Fruit fly (Drosophila melanogaster) whole organism, embryonic: ENCODE results near the gene spg.

ENCODE experiments used
- Aef1 ChIP-seq: fragments of 200-800 bp; sonication (Bioruptor generic); IDR thresholded peaks from 3 replicates; pipeline ENCODE4 v1.3.6; 2022; ENCODE audit warnings: missing biosample characterization, missing genetic modification characterization
- Atf-2 ChIP-seq: fragments of 200-800 bp; sonication (Bioruptor generic); optimal IDR thresholded peaks from 2 replicates; lab custom pipeline; 2016; ENCODE audit warnings: missing biosample characterization, missing genetic modification characterization
- Atf3 ChIP-seq: fragments of 200-800 bp; sonication (Bioruptor generic); optimal IDR thresholded peaks from 3 replicates; lab custom pipeline; 2016; ENCODE audit warnings: missing biosample characterization, missing genetic modification characterization
- Atf6 ChIP-seq: fragments of 200-800 bp; sonication (Bioruptor generic); IDR thresholded peaks from 2 replicates; pipeline ENCODE4 v1.3.6; 2022; ENCODE audit warnings: missing biosample characterization, missing genetic modification characterization
- Blimp-1 ChIP-seq: fragments of 200-800 bp; sonication (Bioruptor generic); optimal IDR thresholded peaks from 3 replicates; lab custom pipeline; 2018; ENCODE audit warnings: missing biosample characterization, missing genetic modification characterization, mild to moderate bottlenecking, moderate library complexity, missing genetic modification reagents
- C15 ChIP-seq: fragments of 200-800 bp; sonication (Bioruptor generic); IDR thresholded peaks from 3 replicates; pipeline ENCODE4 v1.3.6; 2022; ENCODE audit warnings: missing biosample characterization, missing genetic modification characterization
- CG11247 ChIP-seq: fragments of 200-800 bp; sonication (Bioruptor generic); IDR thresholded peaks from 2 replicates; pipeline ENCODE4 v1.3.6; 2022; ENCODE audit warnings: missing biosample characterization, missing genetic modification characterization
- CG11504 ChIP-seq: fragments of 200-800 bp; sonication (Bioruptor generic); optimal IDR thresholded peaks from 3 replicates; lab custom pipeline; 2019; ENCODE audit warnings: missing biosample characterization, mild to moderate bottlenecking, missing genetic modification characterization, moderate library complexity
- CG12071 ChIP-seq: fragments of 200-800 bp; sonication (Bioruptor generic); optimal IDR thresholded peaks from 3 replicates; lab custom pipeline; 2018; ENCODE audit warnings: missing biosample characterization, mild to moderate bottlenecking, missing genetic modification characterization
- CG12236 ChIP-seq: fragments of 200-800 bp; sonication (Bioruptor generic); optimal IDR thresholded peaks from 2 replicates; lab custom pipeline; 2016; ENCODE audit warnings: missing biosample characterization, missing genetic modification characterization
- CG17361 ChIP-seq: fragments of 200-800 bp; sonication (Bioruptor generic); IDR thresholded peaks from 3 replicates; pipeline ENCODE4 v1.3.6; 2022; ENCODE audit warnings: missing biosample characterization, missing genetic modification characterization
- CG1832 ChIP-seq: fragments of 200-800 bp; sonication (Bioruptor generic); optimal IDR thresholded peaks from 2 replicates; lab custom pipeline; 2017; ENCODE audit warnings: missing biosample characterization, mild to moderate bottlenecking, missing genetic modification characterization, inconsistent platforms
- CG18476 ChIP-seq: fragments of 200-800 bp; sonication (Bioruptor generic); optimal IDR thresholded peaks from 2 replicates; lab custom pipeline; 2016; ENCODE audit warnings: missing biosample characterization, mild to moderate bottlenecking, missing genetic modification characterization
- CG31224 ChIP-seq: fragments of 200-800 bp; sonication (Bioruptor generic); IDR thresholded peaks from 2 replicates; pipeline ENCODE4 v1.3.6; 2022; ENCODE audit warnings: missing biosample characterization, missing genetic modification characterization
- CG3163 ChIP-seq: fragments of 200-800 bp; sonication (Bioruptor generic); optimal IDR thresholded peaks from 3 replicates; lab custom pipeline; 2016; ENCODE audit warnings: missing biosample characterization, missing genetic modification characterization
- CG32532 ChIP-seq: fragments of 200-800 bp; sonication (Bioruptor generic); IDR thresholded peaks from 2 replicates; pipeline ENCODE4 v1.3.6; 2022; ENCODE audit warnings: missing biosample characterization, missing genetic modification characterization
- CG33213 ChIP-seq: fragments of 200-800 bp; sonication (Bioruptor generic); optimal IDR thresholded peaks from 3 replicates; lab custom pipeline; 2016; ENCODE audit warnings: missing biosample characterization, missing genetic modification characterization
- CG33557 ChIP-seq: fragments of 200-800 bp; sonication (Bioruptor generic); optimal IDR thresholded peaks from 2 replicates; lab custom pipeline; 2019; ENCODE audit warnings: missing biosample characterization, mild to moderate bottlenecking, missing genetic modification characterization, moderate library complexity
- CG6854 ChIP-seq: fragments of 200-800 bp; sonication (Bioruptor generic); optimal IDR thresholded peaks from 3 replicates; lab custom pipeline; 2017; ENCODE audit warnings: missing biosample characterization, mild to moderate bottlenecking, missing genetic modification characterization
- CG7928 ChIP-seq: fragments of 200-800 bp; sonication (Bioruptor generic); optimal IDR thresholded peaks from 2 replicates; lab custom pipeline; 2017; ENCODE audit warnings: missing biosample characterization, mild to moderate bottlenecking, missing genetic modification characterization
- CG8944 ChIP-seq: fragments of 200-800 bp; sonication (Bioruptor generic); optimal IDR thresholded peaks from 3 replicates; lab custom pipeline; 2016; ENCODE audit warnings: missing biosample characterization, missing genetic modification characterization
- CG9437 ChIP-seq: fragments of 200-800 bp; sonication (Bioruptor generic); optimal IDR thresholded peaks from 2 replicates; lab custom pipeline; 2018; ENCODE audit warnings: missing biosample characterization, mild to moderate bottlenecking, missing genetic modification characterization
- CG9817 ChIP-seq: fragments of 200-800 bp; sonication (Bioruptor generic); optimal IDR thresholded peaks from 2 replicates; lab custom pipeline; 2018; ENCODE audit warnings: missing biosample characterization, mild to moderate bottlenecking, missing genetic modification characterization, moderate library complexity
- Dll ChIP-seq: fragments of 200-800 bp; sonication (Bioruptor generic); IDR thresholded peaks from 4 replicates; pipeline ENCODE4 v1.3.6; 2022; ENCODE audit warnings: missing biosample characterization, missing genetic modification characterization; ENCODE audit not compliant: partially characterized antibody
- Eip74EF ChIP-seq, 2 experiments: fragments of 200-800 bp in 1 of 2; fragments of >200 bp in 1 of 2; sonication (Bioruptor generic) in 1 of 2; optimal IDR thresholded peaks; 2 replicates each; lab custom pipeline; 2017 to 2019; ENCODE audit warnings: missing biosample characterization in 2 of 2, missing genetic modification characterization in 2 of 2, mild to moderate bottlenecking in 1 of 2, moderate library complexity in 1 of 2
- Elba2 ChIP-seq: fragments of 200-800 bp; sonication (Bioruptor generic); optimal IDR thresholded peaks from 3 replicates; lab custom pipeline; 2016; ENCODE audit warnings: missing biosample characterization, missing genetic modification characterization
- Ets97D ChIP-seq: fragments of 200-800 bp; sonication (Bioruptor generic); optimal IDR thresholded peaks from 3 replicates; lab custom pipeline; 2016; ENCODE audit warnings: missing biosample characterization, missing genetic modification characterization
- Hr78 ChIP-seq, 2 experiments: fragments of 200-800 bp in 1 of 2; fragments of >200 bp in 1 of 2; sonication (Bioruptor generic) in 1 of 2; optimal IDR thresholded peaks; 2 replicates each; lab custom pipeline; 2017 to 2019; ENCODE audit warnings: missing biosample characterization in 2 of 2, missing genetic modification characterization in 2 of 2, mild to moderate bottlenecking in 1 of 2, moderate library complexity in 1 of 2
- Myb ChIP-seq: fragments of 200-800 bp; sonication (Bioruptor generic); optimal IDR thresholded peaks from 2 replicates; lab custom pipeline; 2016; ENCODE audit warnings: missing biosample characterization, missing genetic modification characterization
- NC2β ChIP-seq: fragments of 200-800 bp; sonication (Bioruptor generic); optimal IDR thresholded peaks from 2 replicates; lab custom pipeline; 2016; ENCODE audit warnings: missing biosample characterization, missing genetic modification characterization
- Sry-δ ChIP-seq: fragments of 200-800 bp; sonication (Bioruptor generic); optimal IDR thresholded peaks from 2 replicates; lab custom pipeline; 2016; ENCODE audit warnings: missing biosample characterization, missing genetic modification characterization
- YL-1 ChIP-seq: fragments of 200-800 bp; sonication (Bioruptor generic); optimal IDR thresholded peaks from 3 replicates; lab custom pipeline; 2017; ENCODE audit warnings: missing biosample characterization, mild to moderate bottlenecking, missing genetic modification characterization
- al ChIP-seq: fragments of 200-800 bp; sonication (Bioruptor generic); IDR thresholded peaks from 2 replicates; pipeline ENCODE4 v1.3.6; 2022; ENCODE audit warnings: missing biosample characterization, missing genetic modification characterization
- br ChIP-seq: fragments of >200 bp; optimal IDR thresholded peaks from 2 replicates; lab custom pipeline; 2017
- dmrt11E ChIP-seq: fragments of 200-800 bp; sonication (Bioruptor generic); optimal IDR thresholded peaks from 3 replicates; lab custom pipeline; 2018; ENCODE audit warnings: missing biosample characterization, mild to moderate bottlenecking, missing genetic modification characterization, moderate library complexity
- eyg ChIP-seq: fragments of 200-800 bp; sonication (Bioruptor generic); optimal IDR thresholded peaks from 3 replicates; lab custom pipeline; 2016; ENCODE audit warnings: missing biosample characterization, missing genetic modification characterization
- fru ChIP-seq: fragments of >200 bp; optimal IDR thresholded peaks from 2 replicates; lab custom pipeline; 2017
- h ChIP-seq: fragments of >200 bp; optimal IDR thresholded peaks from 2 replicates; lab custom pipeline; 2017
- inv ChIP-seq: fragments of 200-800 bp; sonication (Bioruptor generic); IDR thresholded peaks from 2 replicates; pipeline ENCODE4 v1.3.6; 2022; ENCODE audit warnings: missing biosample characterization, missing genetic modification characterization; ENCODE audit not compliant: partially characterized antibody
- klu ChIP-seq: fragments of 200-800 bp; sonication (Bioruptor generic); IDR thresholded peaks from 2 replicates; pipeline ENCODE4 v1.3.6; 2022; ENCODE audit warnings: missing biosample characterization, missing genetic modification characterization
- lola ChIP-seq, 3 experiments: fragments of >200 bp in 2 of 3; fragments of 200-800 bp in 1 of 3; sonication (Bioruptor generic) in 1 of 3; optimal IDR thresholded peaks; 2 replicates each; lab custom pipeline; 2017 to 2019; ENCODE audit warnings: missing biosample characterization in 3 of 3, missing genetic modification characterization in 3 of 3, mild to moderate bottlenecking in 1 of 3, moderate library complexity in 1 of 3
- lov ChIP-seq, 2 experiments: fragments of 200-800 bp in 1 of 2; fragments of >200 bp in 1 of 2; sonication (Bioruptor generic) in 1 of 2; IDR thresholded peaks in 1 of 2; optimal IDR thresholded peaks in 1 of 2; 2 replicates in 1 of 2; 3 replicates in 1 of 2; pipeline versions ENCODE4 v1.3.6 to Lab custom; 2017 to 2022; ENCODE audit warnings: missing biosample characterization in 1 of 2, missing genetic modification characterization in 1 of 2
- maf-S ChIP-seq: fragments of 200-800 bp; sonication (Bioruptor generic); optimal IDR thresholded peaks from 2 replicates; lab custom pipeline; 2016; ENCODE audit warnings: missing biosample characterization, missing genetic modification characterization
- pho ChIP-seq: fragments of 200-800 bp; sonication (Bioruptor generic); optimal IDR thresholded peaks from 2 replicates; lab custom pipeline; 2016; ENCODE audit warnings: missing biosample characterization, missing genetic modification characterization
- pros ChIP-seq: fragments of 200-800 bp; sonication (Bioruptor generic); optimal IDR thresholded peaks from 3 replicates; lab custom pipeline; 2019; ENCODE audit warnings: missing biosample characterization, mild to moderate bottlenecking, missing genetic modification characterization, moderate library complexity
- sens-2 ChIP-seq: fragments of 200-800 bp; sonication (Bioruptor generic); IDR thresholded peaks from 2 replicates; pipeline ENCODE4 v1.3.6; 2022; ENCODE audit warnings: missing biosample characterization, missing genetic modification characterization
- seq ChIP-seq: fragments of 200-800 bp; sonication (Bioruptor generic); IDR thresholded peaks from 2 replicates; pipeline ENCODE4 v1.3.6; 2022; ENCODE audit warnings: missing biosample characterization, missing genetic modification characterization
- tap ChIP-seq: fragments of 200-800 bp; optimal IDR thresholded peaks from 3 replicates; lab custom pipeline; 2019; ENCODE audit warnings: missing biosample characterization, mild to moderate bottlenecking, missing genetic modification characterization, moderate library complexity
- toy ChIP-seq: fragments of 200-800 bp; sonication (Bioruptor generic); IDR thresholded peaks from 2 replicates; pipeline ENCODE4 v1.3.6; 2022; ENCODE audit warnings: missing biosample characterization, missing genetic modification characterization
- zen2 ChIP-seq: fragments of 200-800 bp; sonication (Bioruptor generic); IDR thresholded peaks from 3 replicates; pipeline ENCODE4 v1.3.6; 2022; ENCODE audit warnings: missing biosample characterization, missing genetic modification characterization; ENCODE audit not compliant: partially characterized antibody

Gene spg

dm6 chr3R:28857287-28858024 lies 12.4 kb downstream of the spg start (continued):
- TF ChIP-seq CG33213 (GFP tag; lab: Kevin White, UChicago) (no peak), sens-2 (GFP tag; lab: Robert Waterston, UW) (peak; percentile 41; the same call in 1 of the 2 replicates), pho (GFP tag; lab: Kevin White, UChicago) (no peak), CG12071 (GFP tag; lab: Kevin White, UChicago) (no peak), maf-S (GFP tag; lab: Kevin White, UChicago) (no peak), Hr78 (GFP tag; optimal IDR thresholded peaks at IDR 0.05; lab: Kevin White, UChicago) (no peak), Dll (GFP tag; lab: Robert Waterston, UW) (no peak), Atf-2 (no peak), CG11247 (no peak), CG31224 (GFP tag; lab: Robert Waterston, UW) (0 out of 2 replicates have a peak, but pooled peaks have one; percentile 8), CG11504 (tag; lab: Kevin White, UChicago) (peak; percentile 58), inv (GFP tag; lab: Robert Waterston, UW) (no peak), CG33557 (no peak), fru (lab: Kevin White, UChicago) (no peak), CG1832 (GFP tag; lab: Kevin White, UChicago) (no peak), CG6854 (no peak), tap (peak; percentile 34), CG3163 (GFP tag; lab: Kevin White, UChicago) (no peak), Myb (GFP tag; lab: Kevin White, UChicago) (peak; percentile 1), eyg (no peak), toy (GFP tag; lab: Robert Waterston, UW) (no peak), br (lab: Kevin White, UChicago) (no peak), zen2 (no peak), CG9437 (peak; percentile 7), Blimp-1 (GFP tag; lab: Kevin White, UChicago) (peak; percentile 56), CG9817 (tag; lab: Kevin White, UChicago) (no peak), seq (GFP tag; lab: Robert Waterston, UW) (no peak), CG12236 (GFP tag; lab: Kevin White, UChicago) (no peak), h (no peak), YL-1 (GFP tag; lab: Kevin White, UChicago) (no peak), Aef1 (GFP tag; lab: Robert Waterston, UW) (no peak), Atf6 (GFP tag; lab: Robert Waterston, UW) (0 out of 2 replicates have a peak, but pooled peaks have one; percentile 21), lola (GFP tag; optimal IDR thresholded peaks at IDR 0.05; lab: Kevin White, UChicago) (peak in 1 of 3 experiments; percentile 40), CG8944 (GFP tag; lab: Kevin White, UChicago) (no peak), Elba2 (no peak), CG32532 (GFP tag; lab: Robert Waterston, UW) (no peak), CG17361 (peak; percentile 45; the same call in 1 of the 3 replicates), Ets97D (GFP tag; lab: Kevin White, UChicago) (no peak), Sry-δ (GFP tag; lab: Kevin White, UChicago) (no peak), al (GFP tag; lab: Robert Waterston, UW) (no peak), dmrt11E (peak; percentile 42), C15 (GFP tag; lab: Robert Waterston, UW) (no peak), Eip74EF (GFP tag; optimal IDR thresholded peaks at IDR 0.05; lab: Kevin White, UChicago) (no peak), Atf3 (no peak), NC2β (peak; percentile 23), klu (no peak), pros (no peak), CG18476 (GFP tag; lab: Kevin White, UChicago) (no peak), CG7928 (GFP tag; lab: Kevin White, UChicago) (no peak), lov (optimal IDR thresholded peaks at IDR 0.05; lab: Kevin White, UChicago) (no peak), lov (GFP tag; IDR thresholded peaks at IDR 0.05; lab: Robert Waterston, UW) (no peak)
